Fruit fly (Drosophila melanogaster): ENCODE results near the gene mmy.
A peak's percentile ranks its signal among the peaks of the same experiment; 100 is the strongest.

Gene mmy

dm6 chr2L:6465497-6465896 is 8.2 kb downstream of the mmy start, which contains the start of gene Rchy1:
Gene Rchy1, minus strand, starts transcription at chr2L:6465669.
- TF ChIP-seq Eip93F (GFP tag; optimal IDR thresholded peaks at IDR 0.05) (no peak), CG6808 (GFP tag; optimal IDR thresholded peaks at IDR 0.05) (no peak), CG11902 (GFP tag; optimal IDR thresholded peaks at IDR 0.05) (no peak), Blimp-1 (GFP tag; optimal IDR thresholded peaks at IDR 0.05) (no peak), Eip75B (GFP tag; optimal IDR thresholded peaks at IDR 0.05) (no peak), lz (GFP tag; optimal IDR thresholded peaks at IDR 0.05) (no peak), Gug (GFP tag; IDR thresholded peaks at IDR 0.05) (no peak), CG1621 (tag; optimal IDR thresholded peaks at IDR 0.05) (peak; percentile 68), vri (GFP tag; optimal IDR thresholded peaks at IDR 0.05) (no peak), fd59A (GFP tag; optimal IDR thresholded peaks at IDR 0.05) (no peak), CG4318 (GFP tag; optimal IDR thresholded peaks at IDR 0.05) (no peak), CG11762 (GFP tag; optimal IDR thresholded peaks at IDR 0.05; ENCODE audit: insufficient read depth) (no peak), dsx (GFP tag; optimal IDR thresholded peaks at IDR 0.05; ENCODE audit: poor library complexity, severe bottlenecking) (no peak), acj6 (GFP tag; optimal IDR thresholded peaks at IDR 0.05) (no peak), esn (GFP tag; optimal IDR thresholded peaks at IDR 0.05) (no peak), CG6276 (GFP tag; optimal IDR thresholded peaks at IDR 0.05) (no peak), Hr38 (GFP tag; optimal IDR thresholded peaks at IDR 0.05) (no peak), CG7368 (GFP tag; optimal IDR thresholded peaks at IDR 0.05) (no peak), CG8119 (GFP tag; IDR thresholded peaks at IDR 0.05) (peak; percentile 48; the same call in 1 of the 3 replicates), CG16779 (tag; optimal IDR thresholded peaks at IDR 0.05) (peak; percentile 34), Sox102F (GFP tag; optimal IDR thresholded peaks at IDR 0.05) (peak; percentile 36), fkh (GFP tag; optimal IDR thresholded peaks at IDR 0.05) (no peak), fd85E (GFP tag; optimal IDR thresholded peaks at IDR 0.05) (no peak), Eip78C (GFP tag) (peak; percentile 78), Met (GFP tag; optimal IDR thresholded peaks at IDR 0.05) (no peak), Lpt (GFP tag; optimal IDR thresholded peaks at IDR 0.05) (no peak), salr (GFP tag; optimal IDR thresholded peaks at IDR 0.05) (no peak), Sox15 (GFP tag; optimal IDR thresholded peaks at IDR 0.05) (no peak), CG15336 (GFP tag; IDR thresholded peaks at IDR 0.05) (peak; percentile 21; the same call in 1 of the 2 replicates), dac (GFP tag; optimal IDR thresholded peaks at IDR 0.05) (no peak), CG6792 (GFP tag; optimal IDR thresholded peaks at IDR 0.05) (no peak), net (GFP tag; optimal IDR thresholded peaks at IDR 0.05) (peak; percentile 33), CG8632 (GFP tag; optimal IDR thresholded peaks at IDR 0.05) (peak; percentile 12), CG6854 (GFP tag; optimal IDR thresholded peaks at IDR 0.05) (peak; percentile 12), Sox14 (GFP tag; optimal IDR thresholded peaks at IDR 0.05) (no peak), Hr4 (GFP tag; optimal IDR thresholded peaks at IDR 0.05) (no peak), CG32006 (GFP tag; optimal IDR thresholded peaks at IDR 0.05) (no peak), spab (GFP tag; optimal IDR thresholded peaks at IDR 0.05) (no peak), Ets21C (GFP tag; optimal IDR thresholded peaks at IDR 0.05) (no peak), CG11294 (GFP tag; IDR thresholded peaks at IDR 0.05) (no peak; the same call in 1 of the 2 replicates), Hr39 (GFP tag; optimal IDR thresholded peaks at IDR 0.05) (no peak), CG9139 (GFP tag; optimal IDR thresholded peaks at IDR 0.05) (peak; percentile 10), CG10669 (GFP tag; optimal IDR thresholded peaks at IDR 0.05) (no peak), CG3032 (tag; optimal IDR thresholded peaks at IDR 0.05) (no peak), pdm3 (GFP tag; optimal IDR thresholded peaks at IDR 0.05) (no peak), eg (GFP tag; IDR thresholded peaks at IDR 0.05) (peak; percentile 67), CG10631 (GFP tag; optimal IDR thresholded peaks at IDR 0.05) (no peak), topi (GFP tag; optimal IDR thresholded peaks at IDR 0.05) (no peak), CG8319 (GFP tag; optimal IDR thresholded peaks at IDR 0.05) (no peak), svp (GFP tag) (peak; percentile 72), CG6163 (GFP tag; IDR thresholded peaks at IDR 0.05) (peak; percentile 42; the same call in 1 of the 3 replicates), Ets96B (tag; optimal IDR thresholded peaks at IDR 0.05) (no peak), achi (GFP tag; optimal IDR thresholded peaks at IDR 0.05) (no peak)

Measured in whole organism, prepupa.